Worm (Caenorhabditis elegans) whole organism, L1 larva: ENCODE data around the gene B0432.11.

Experiments used
- C16A3.4 ChIP-seq: fragments of 150-350 bp; optimal IDR thresholded peaks from 2 replicates; lab custom pipeline; 2014; ENCODE audit warnings: missing biosample characterization, missing genetic modification characterization
- aly-2 ChIP-seq: fragments of 150-350 bp; optimal IDR thresholded peaks from 2 replicates; lab custom pipeline; 2014; ENCODE audit warnings: missing biosample characterization, missing genetic modification characterization
- ama-1 ChIP-seq: fragments of 150-350 bp; optimal IDR thresholded peaks from 2 replicates; lab custom pipeline; 2014
- blmp-1 ChIP-seq: fragments of 150-350 bp; optimal IDR thresholded peaks from 2 replicates; lab custom pipeline; 2014; ENCODE audit warnings: missing biosample characterization, missing genetic modification characterization
- ceh-82 ChIP-seq, 3 experiments: fragments of 150-350 bp in 1 of 3; sonication (generic microtip) in 2 of 3; optimal IDR thresholded peaks; 2 replicates each; lab custom pipeline; 2014 to 2017; ENCODE audit warnings: missing biosample characterization in 3 of 3, missing genetic modification characterization in 3 of 3
- ceh-90 ChIP-seq: sonication (generic microtip); optimal IDR thresholded peaks from 2 replicates; lab custom pipeline; 2016; ENCODE audit warnings: missing genetic modification characterization, missing compliant biosample characterization
- ces-1 ChIP-seq: fragments of 150-350 bp; optimal IDR thresholded peaks from 2 replicates; lab custom pipeline; 2014; ENCODE audit warnings: missing biosample characterization, missing genetic modification reagents, missing genetic modification characterization
- dsc-1 ChIP-seq: sonication (generic microtip); optimal IDR thresholded peaks from 2 replicates; lab custom pipeline; 2016; ENCODE audit warnings: mild to moderate bottlenecking, missing genetic modification characterization, missing compliant biosample characterization
- efl-1 ChIP-seq, 4 experiments: fragments of 150-350 bp; optimal IDR thresholded peaks in 3 of 4; peaks in 1 of 4; 1 replicate in 1 of 4; 2 replicates in 3 of 4; lab custom pipeline; 2014; ENCODE audit warnings: missing biosample characterization in 2 of 4, missing genetic modification characterization in 2 of 4, missing genetic modification reagents in 2 of 4
- efl-3 ChIP-seq: fragments of 200-800 bp; sonication (Bioruptor generic); optimal IDR thresholded peaks from 2 replicates; lab custom pipeline; 2018; ENCODE audit warnings: mild to moderate bottlenecking, missing genetic modification characterization, missing compliant biosample characterization
- egl-27 ChIP-seq, 2 experiments: fragments of 150-350 bp in 1 of 2; sonication (generic microtip); optimal IDR thresholded peaks; 3 replicates each; lab custom pipeline; 2017 to 2018; ENCODE audit warnings: missing biosample characterization in 2 of 2, missing genetic modification characterization in 2 of 2, missing genetic modification reagents in 2 of 2
- ets-5 ChIP-seq: fragments of 200-800 bp; sonication (Bioruptor generic); IDR thresholded peaks from 2 replicates; pipeline ENCODE4 v1.3.6; 2022; ENCODE audit warnings: missing genetic modification characterization, missing compliant biosample characterization
- fkh-10 ChIP-seq: sonication (generic microtip); optimal IDR thresholded peaks from 2 replicates; lab custom pipeline; 2017; ENCODE audit warnings: missing biosample characterization, missing genetic modification reagents, missing genetic modification characterization
- fkh-8 ChIP-seq: sonication (generic microtip); optimal IDR thresholded peaks from 2 replicates; lab custom pipeline; 2016; ENCODE audit warnings: mild to moderate bottlenecking, missing genetic modification characterization, missing compliant biosample characterization
- hlh-17 ChIP-seq: fragments of 200-800 bp; sonication (Bioruptor generic); optimal IDR thresholded peaks from 2 replicates; lab custom pipeline; 2018; ENCODE audit warnings: missing genetic modification characterization, mild to moderate bottlenecking, missing compliant biosample characterization, moderate library complexity, borderline replicate concordance
- irx-1 ChIP-seq: sonication (generic microtip); optimal IDR thresholded peaks from 2 replicates; lab custom pipeline; 2016; ENCODE audit warnings: missing genetic modification characterization, missing compliant biosample characterization
- lin-13 ChIP-seq: fragments of 150-350 bp; optimal IDR thresholded peaks from 2 replicates; lab custom pipeline; 2014; ENCODE audit warnings: missing biosample characterization, missing genetic modification reagents, missing genetic modification characterization
- lin-14 ChIP-seq: fragments of 200-800 bp; sonication (Bioruptor generic); optimal IDR thresholded peaks from 2 replicates; lab custom pipeline; 2018; ENCODE audit warnings: mild to moderate bottlenecking, missing genetic modification characterization, moderate library complexity, missing compliant biosample characterization
- lin-35 ChIP-seq, 2 experiments: fragments of 150-350 bp; optimal IDR thresholded peaks; 2 replicates each; lab custom pipeline; 2014; ENCODE audit warnings: missing biosample characterization in 2 of 2, missing genetic modification characterization in 2 of 2, missing genetic modification reagents in 2 of 2
- lsy-2 ChIP-seq, 2 experiments: fragments of 150-350 bp; optimal IDR thresholded peaks; 2 replicates each; lab custom pipeline; 2014; ENCODE audit warnings: missing biosample characterization in 2 of 2, missing genetic modification characterization in 2 of 2
- mab-9 ChIP-seq: fragments of 200-800 bp; sonication (Bioruptor generic); IDR thresholded peaks from 2 replicates; pipeline ENCODE4 v1.3.6; 2022; ENCODE audit warnings: missing genetic modification reagents, missing genetic modification characterization, missing compliant biosample characterization
- mdl-1 ChIP-seq, 2 experiments: fragments of 150-350 bp; optimal IDR thresholded peaks; 2 replicates each; lab custom pipeline; 2014 to 2017; ENCODE audit warnings: missing biosample characterization in 2 of 2, missing genetic modification characterization in 2 of 2, inconsistent platforms in 1 of 2
- mef-2 ChIP-seq: fragments of 150-350 bp; optimal IDR thresholded peaks from 2 replicates; lab custom pipeline; 2014; ENCODE audit warnings: missing biosample characterization, missing genetic modification characterization
- mep-1 ChIP-seq: fragments of 150-350 bp; optimal IDR thresholded peaks from 2 replicates; lab custom pipeline; 2014; ENCODE audit warnings: missing biosample characterization, missing genetic modification characterization
- nhr-20 ChIP-seq: sonication (generic microtip); optimal IDR thresholded peaks from 2 replicates; lab custom pipeline; 2016; ENCODE audit warnings: mild to moderate bottlenecking, missing genetic modification characterization, missing compliant biosample characterization
- nhr-28 ChIP-seq: fragments of 150-350 bp; optimal IDR thresholded peaks from 2 replicates; lab custom pipeline; 2014; ENCODE audit warnings: missing biosample characterization, missing genetic modification characterization
- nhr-47 ChIP-seq: sonication (generic microtip); optimal IDR thresholded peaks from 2 replicates; lab custom pipeline; 2016; ENCODE audit warnings: mild to moderate bottlenecking, missing genetic modification characterization, moderate library complexity, missing compliant biosample characterization
- nhr-71 ChIP-seq: sonication (generic microtip); optimal IDR thresholded peaks from 2 replicates; lab custom pipeline; 2016; ENCODE audit warnings: mild to moderate bottlenecking, missing genetic modification characterization, moderate library complexity, missing compliant biosample characterization
- nhr-76 ChIP-seq: sonication (generic microtip); optimal IDR thresholded peaks from 2 replicates; lab custom pipeline; 2017; ENCODE audit warnings: missing biosample characterization, missing genetic modification characterization
- nhr-84 ChIP-seq: sonication (generic microtip); optimal IDR thresholded peaks from 2 replicates; lab custom pipeline; 2017; ENCODE audit warnings: missing biosample characterization, missing genetic modification characterization
- nhr-85 ChIP-seq: sonication (generic microtip); peaks from one replicate; lab custom pipeline; 2016; ENCODE audit warnings: missing genetic modification characterization, inconsistent platforms, missing compliant biosample characterization
- nhr-90 ChIP-seq: sonication (generic microtip); optimal IDR thresholded peaks from 2 replicates; lab custom pipeline; 2016; ENCODE audit warnings: mild to moderate bottlenecking, missing genetic modification characterization, missing compliant biosample characterization; ENCODE audit not compliant: poor library complexity
- pag-3 ChIP-seq: sonication (generic microtip); optimal IDR thresholded peaks from 2 replicates; lab custom pipeline; 2017; ENCODE audit warnings: missing genetic modification characterization, mild to moderate bottlenecking, missing compliant biosample characterization, antibody characterized with exemption, borderline replicate concordance; ENCODE audit not compliant: insufficient read depth
- pqm-1 ChIP-seq: sonication (generic microtip); optimal IDR thresholded peaks from 3 replicates; lab custom pipeline; 2017; ENCODE audit warnings: missing biosample characterization, missing genetic modification characterization
- rnt-1 ChIP-seq: sonication (generic microtip); optimal IDR thresholded peaks from 2 replicates; lab custom pipeline; 2016; ENCODE audit warnings: mild to moderate bottlenecking, missing genetic modification characterization, moderate library complexity, missing compliant biosample characterization
- snpc-4 ChIP-seq: fragments of 150-350 bp; optimal IDR thresholded peaks from 2 replicates; lab custom pipeline; 2014; ENCODE audit warnings: missing biosample characterization, missing genetic modification characterization
- snu-23 ChIP-seq: sonication (generic microtip); optimal IDR thresholded peaks from 2 replicates; lab custom pipeline; 2016; ENCODE audit warnings: missing genetic modification characterization, missing compliant biosample characterization
- sox-4 ChIP-seq: sonication (generic microtip); optimal IDR thresholded peaks from 2 replicates; lab custom pipeline; 2016; ENCODE audit warnings: missing genetic modification characterization, missing compliant biosample characterization
- sptf-1 ChIP-seq: fragments of 150-350 bp; optimal IDR thresholded peaks from 2 replicates; lab custom pipeline; 2014; ENCODE audit warnings: missing biosample characterization, missing genetic modification characterization
- tbx-2 ChIP-seq: sonication (generic microtip); optimal IDR thresholded peaks from 2 replicates; lab custom pipeline; 2016; ENCODE audit warnings: missing genetic modification characterization, missing compliant biosample characterization
- unc-130 ChIP-seq: fragments of 150-350 bp; optimal IDR thresholded peaks from 2 replicates; lab custom pipeline; 2017; ENCODE audit warnings: missing biosample characterization, missing genetic modification characterization, inconsistent platforms
- vab-15 ChIP-seq: sonication (generic microtip); optimal IDR thresholded peaks from 2 replicates; lab custom pipeline; 2017; ENCODE audit warnings: missing genotype, mild to moderate bottlenecking, missing genetic modification characterization, missing compliant biosample characterization
- xbp-1 ChIP-seq: sonication (generic microtip); optimal IDR thresholded peaks from 2 replicates; lab custom pipeline; 2016; ENCODE audit warnings: missing genetic modification characterization, missing compliant biosample characterization
- zag-1 ChIP-seq: fragments of 150-350 bp; optimal IDR thresholded peaks from 2 replicates; lab custom pipeline; 2014; ENCODE audit warnings: missing biosample characterization, missing genetic modification characterization
- zip-4 ChIP-seq: fragments of 200-800 bp; sonication (Bioruptor generic); optimal IDR thresholded peaks from 2 replicates; lab custom pipeline; 2018; ENCODE audit warnings: mild to moderate bottlenecking, missing genetic modification characterization, moderate library complexity, missing compliant biosample characterization
- ztf-11 ChIP-seq, 2 experiments: sonication (generic microtip); optimal IDR thresholded peaks; 2 replicates each; lab custom pipeline; 2016 to 2017; ENCODE audit warnings: missing genetic modification characterization in 2 of 2, missing biosample characterization in 1 of 2, missing compliant biosample characterization in 1 of 2

B0432.11 gene

ce11 chrII:332419-332818, 37.9 kb upstream of the B0432.11 start, which contains the start of gene cbn-1:
cbn-1 (minus strand) TSS chrII:332519.
- no peak for TF ChIP-seq nhr-90
- TF ChIP-seq egl-27 (tag; optimal IDR thresholded peaks at IDR 0.05; lab: Kevin White, UChicago): no peak
- TF ChIP-seq tbx-2 (tag; lab: Kevin White, UChicago): no peak
- TF ChIP-seq nhr-76: no peak
- TF ChIP-seq C16A3.4: no peak
- TF ChIP-seq xbp-1 (tag; lab: Kevin White, UChicago): no peak
- TF ChIP-seq snpc-4 (tag; lab: Kevin White, UChicago): no peak
- no peak for TF ChIP-seq nhr-84
- no peak for TF ChIP-seq ceh-90 (tag; lab: Kevin White, UChicago)
- no peak for TF ChIP-seq nhr-28
- no peak for TF ChIP-seq sptf-1 (tag; lab: Kevin White, UChicago)

ce11 chrII:325639-326350, 31.3 kb upstream of the B0432.11 start, which contains the start of gene sgcb-1:
sgcb-1 (plus strand) TSS chrII:326300.
- no peak for TF ChIP-seq nhr-47 (tag; lab: Kevin White, UChicago)
- no peak for TF ChIP-seq aly-2 (tag; lab: Kevin White, UChicago)
- peak; percentile 50 for TF ChIP-seq rnt-1 (tag; lab: Kevin White, UChicago)
- TF ChIP-seq efl-1 (optimal IDR thresholded peaks at IDR 0.05; lab: Kevin White, UChicago): no peak
- peak in 1 of 2 experiments; percentile 86 for TF ChIP-seq efl-1 (GFP tag; optimal IDR thresholded peaks at IDR 0.05 in 1 of 2; lab: Kevin White, UChicago)
- no peak for TF ChIP-seq mep-1 (tag; lab: Kevin White, UChicago)
- TF ChIP-seq nhr-71 (tag; lab: Kevin White, UChicago): peak; percentile 28
- TF ChIP-seq sptf-1 (tag; lab: Kevin White, UChicago): no peak
- TF ChIP-seq fkh-8: no peak
- no peak for TF ChIP-seq lin-35 (GFP tag; optimal IDR thresholded peaks at IDR 0.05; lab: Kevin White, UChicago)
- TF ChIP-seq unc-130 (tag; lab: Kevin White, UChicago): peak; percentile 1
- peak; percentile 20 for TF ChIP-seq lin-14 (GFP tag; lab: Kevin White, UChicago)

ce11 chrII:323048-323776, 28.7 kb upstream of the B0432.11 start, which contains the start of gene K01A2.10:
K01A2.10 (minus strand) TSS chrII:323098.
- TF ChIP-seq nhr-84 (no peak), zag-1 (tag; lab: Kevin White, UChicago) (no peak), nhr-85 (tag; lab: Kevin White, UChicago) (peak; percentile 37), lin-13 (GFP tag; lab: Kevin White, UChicago) (peak; percentile 17), lin-35 (GFP tag; optimal IDR thresholded peaks at IDR 0.05; lab: Kevin White, UChicago) (peak; percentile 39 to 56), lin-14 (GFP tag; lab: Kevin White, UChicago) (peak; percentile 93), nhr-20 (tag; lab: Kevin White, UChicago) (peak; percentile 63), nhr-47 (tag; lab: Kevin White, UChicago) (peak; percentile 19), ets-5 (GFP tag; lab: Robert Waterston, UW) (no peak), mab-9 (GFP tag; lab: Robert Waterston, UW) (no peak), snpc-4 (tag; lab: Kevin White, UChicago) (no peak), lsy-2 (tag; optimal IDR thresholded peaks at IDR 0.05; lab: Kevin White, UChicago) (peak; percentile 5 to 72), mef-2 (no peak), sox-4 (tag; lab: Kevin White, UChicago) (no peak), ama-1 (lab: Kevin White, UChicago) (peak; percentile 13), ces-1 (GFP tag; lab: Kevin White, UChicago) (no peak), zip-4 (GFP tag; lab: Kevin White, UChicago) (no peak), ceh-82 (tag; optimal IDR thresholded peaks at IDR 0.05; lab: Kevin White, UChicago) (peak; percentile 3 to 58 (median 17)), hlh-17 (GFP tag; lab: Kevin White, UChicago) (no peak), ztf-11 (tag; optimal IDR thresholded peaks at IDR 0.05; lab: Kevin White, UChicago) (no peak), vab-15 (tag; lab: Kevin White, UChicago) (no peak), mdl-1 (tag; optimal IDR thresholded peaks at IDR 0.05; lab: Kevin White, UChicago) (peak in 1 of 2 experiments; percentile 51), blmp-1 (tag; lab: Kevin White, UChicago) (peak; percentile 94), efl-3 (GFP tag; lab: Kevin White, UChicago) (no peak), dsc-1 (tag; lab: Kevin White, UChicago) (no peak), pag-3 (tag; lab: Kevin White, UChicago) (no peak), pqm-1 (tag; lab: Kevin White, UChicago) (no peak), nhr-90 (no peak), fkh-10 (GFP tag; lab: Kevin White, UChicago) (no peak), snu-23 (GFP tag; lab: Kevin White, UChicago) (peak; percentile 70), irx-1 (tag; lab: Kevin White, UChicago) (no peak), C16A3.4 (peak; percentile 24)
